Worm (Caenorhabditis elegans) whole organism, mixed stage, embryonic: ENCODE data around the gene lhpp-1.

Experiments
- M03D4.4 ChIP-seq: sonication (generic microtip); optimal IDR thresholded peaks from 2 replicates; lab custom pipeline; 2017; ENCODE audit warnings: mild to moderate bottlenecking, missing genetic modification characterization, missing compliant biosample characterization
- blmp-1 ChIP-seq: fragments of 150-350 bp; optimal IDR thresholded peaks from 2 replicates; lab custom pipeline; 2014; ENCODE audit warnings: missing biosample characterization, missing genetic modification characterization
- ceh-39 ChIP-seq: fragments of 150-350 bp; optimal IDR thresholded peaks from 2 replicates; lab custom pipeline; 2014; ENCODE audit warnings: missing biosample characterization, missing genetic modification characterization
- ceh-83 ChIP-seq: fragments of 200-800 bp; sonication (Bioruptor generic); optimal IDR thresholded peaks from 2 replicates; lab custom pipeline; 2018; ENCODE audit warnings: mild to moderate bottlenecking, missing genetic modification characterization, missing compliant biosample characterization
- ces-1 ChIP-seq: fragments of 150-350 bp; optimal IDR thresholded peaks from 2 replicates; lab custom pipeline; 2014; ENCODE audit warnings: missing biosample characterization, missing genetic modification reagents, missing genetic modification characterization
- cnd-1 ChIP-seq: fragments of 200-800 bp; sonication (Bioruptor generic); optimal IDR thresholded peaks from 2 replicates; lab custom pipeline; 2018; ENCODE audit warnings: mild to moderate bottlenecking, missing genetic modification characterization, missing compliant biosample characterization
- drap-1 ChIP-seq: fragments of 200-800 bp; sonication (Bioruptor generic); optimal IDR thresholded peaks from 3 replicates; lab custom pipeline; 2018; ENCODE audit warnings: mild to moderate bottlenecking, missing genetic modification characterization, missing compliant biosample characterization
- elt-3 ChIP-seq: fragments of 150-350 bp; optimal IDR thresholded peaks from 2 replicates; lab custom pipeline; 2014; ENCODE audit warnings: missing biosample characterization, missing genetic modification characterization
- flh-1 ChIP-seq: fragments of 200-800 bp; sonication (Bioruptor generic); optimal IDR thresholded peaks from 2 replicates; lab custom pipeline; 2018; ENCODE audit warnings: mild to moderate bottlenecking, missing genetic modification characterization, moderate library complexity, missing compliant biosample characterization
- ham-2 ChIP-seq: fragments of 200-800 bp; sonication (Bioruptor generic); optimal IDR thresholded peaks from 2 replicates; lab custom pipeline; 2018; ENCODE audit warnings: mild to moderate bottlenecking, missing genetic modification characterization, missing compliant biosample characterization
- hlh-1 ChIP-seq: fragments of 150-350 bp; optimal IDR thresholded peaks from 2 replicates; lab custom pipeline; 2014; ENCODE audit warnings: missing biosample characterization, missing genetic modification reagents, missing genetic modification characterization
- lin-13 ChIP-seq: fragments of 150-350 bp; optimal IDR thresholded peaks from 2 replicates; lab custom pipeline; 2014; ENCODE audit warnings: missing biosample characterization, missing genetic modification characterization
- lin-32 ChIP-seq: fragments of 200-800 bp; sonication (Bioruptor generic); optimal IDR thresholded peaks from 2 replicates; lab custom pipeline; 2018; ENCODE audit warnings: mild to moderate bottlenecking, missing genetic modification characterization, missing compliant biosample characterization
- lsy-2 ChIP-seq: fragments of 150-350 bp; optimal IDR thresholded peaks from 2 replicates; lab custom pipeline; 2014; ENCODE audit warnings: missing biosample characterization, missing genetic modification characterization
- mab-5 ChIP-seq: fragments of 150-350 bp; optimal IDR thresholded peaks from 2 replicates; lab custom pipeline; 2014; ENCODE audit warnings: missing biosample characterization, missing genetic modification characterization
- mep-1 ChIP-seq: fragments of 150-350 bp; optimal IDR thresholded peaks from 2 replicates; lab custom pipeline; 2017; ENCODE audit warnings: missing biosample characterization, missing genetic modification reagents, missing genetic modification characterization, inconsistent platforms
- mls-2 ChIP-seq: sonication (generic microtip); optimal IDR thresholded peaks from 2 replicates; lab custom pipeline; 2016; ENCODE audit warnings: mild to moderate bottlenecking, missing genetic modification characterization, moderate library complexity, missing compliant biosample characterization
- nhr-12 ChIP-seq: fragments of 150-350 bp; optimal IDR thresholded peaks from 2 replicates; lab custom pipeline; 2014; ENCODE audit warnings: missing biosample characterization, missing genetic modification characterization
- nhr-2 ChIP-seq: fragments of 150-350 bp; optimal IDR thresholded peaks from 2 replicates; lab custom pipeline; 2014; ENCODE audit warnings: missing biosample characterization, missing genetic modification characterization
- nhr-237 ChIP-seq: fragments of 150-350 bp; optimal IDR thresholded peaks from 2 replicates; lab custom pipeline; 2014; ENCODE audit warnings: missing biosample characterization, missing genetic modification characterization
- nhr-28 ChIP-seq: fragments of 150-350 bp; optimal IDR thresholded peaks from 2 replicates; lab custom pipeline; 2014; ENCODE audit warnings: missing biosample characterization, missing genetic modification characterization
- nhr-76 ChIP-seq: sonication (generic microtip); optimal IDR thresholded peaks from 2 replicates; lab custom pipeline; 2017; ENCODE audit warnings: missing biosample characterization, missing genetic modification characterization
- pha-4 ChIP-seq: fragments of 150-350 bp; optimal IDR thresholded peaks from 2 replicates; lab custom pipeline; 2018; ENCODE audit warnings: missing biosample characterization, missing genetic modification reagents, missing genetic modification characterization
- sem-2 ChIP-seq: fragments of 200-800 bp; sonication (Bioruptor generic); optimal IDR thresholded peaks from 2 replicates; lab custom pipeline; 2018; ENCODE audit warnings: mild to moderate bottlenecking, missing genetic modification characterization, missing compliant biosample characterization
- snpc-4 ChIP-seq: fragments of 150-350 bp; optimal IDR thresholded peaks from 2 replicates; lab custom pipeline; 2014; ENCODE audit warnings: missing biosample characterization, missing genetic modification characterization
- sptf-1 ChIP-seq: sonication (generic microtip); optimal IDR thresholded peaks from 2 replicates; lab custom pipeline; 2017; ENCODE audit warnings: mild to moderate bottlenecking, missing genetic modification characterization, moderate library complexity, missing compliant biosample characterization
- tbx-8 ChIP-seq: fragments of 200-800 bp; sonication (Bioruptor generic); optimal IDR thresholded peaks from 2 replicates; lab custom pipeline; 2018; ENCODE audit warnings: mild to moderate bottlenecking, missing genetic modification characterization, moderate library complexity, missing compliant biosample characterization
- unc-120 ChIP-seq: sonication (generic microtip); optimal IDR thresholded peaks from 2 replicates; lab custom pipeline; 2017; ENCODE audit warnings: missing genetic modification characterization, missing compliant biosample characterization; ENCODE audit not compliant: poor library complexity, severe bottlenecking
- unc-39 ChIP-seq: fragments of 150-350 bp; optimal IDR thresholded peaks from 2 replicates; lab custom pipeline; 2014; ENCODE audit warnings: missing biosample characterization, missing genetic modification characterization
- unc-62 ChIP-seq: fragments of 150-350 bp; optimal IDR thresholded peaks from 2 replicates; lab custom pipeline; 2014; ENCODE audit warnings: missing biosample characterization, missing genetic modification reagents, missing genetic modification characterization
- zip-8 ChIP-seq: fragments of 150-350 bp; optimal IDR thresholded peaks from 2 replicates; lab custom pipeline; 2014; ENCODE audit warnings: missing biosample characterization, missing genetic modification characterization
- ztf-11 ChIP-seq: fragments of 150-350 bp; optimal IDR thresholded peaks from 2 replicates; lab custom pipeline; 2014; ENCODE audit warnings: missing biosample characterization, missing genetic modification characterization

Gene lhpp-1

ce11 chrV:12106841-12107240, 4.8 kb downstream of the lhpp-1 start, which contains the start of gene nhr-136:
Gene nhr-136 (plus strand): TSS chrV:12107141.
- TF ChIP-seq lin-13 (tag; lab: Kevin White, UChicago) (no peak), ham-2 (peak; percentile 9), lsy-2 (tag; lab: Kevin White, UChicago) (no peak)

ce11 chrV:12103920-12104319, 7.7 kb downstream of the lhpp-1 start, which contains the start of gene nhr-153:
Gene nhr-153 (plus strand): TSS chrV:12104220.
- no peak for TF ChIP-seq drap-1 (GFP tag; lab: Kevin White, UChicago)
- TF ChIP-seq mep-1 (tag; lab: Kevin White, UChicago), result no peak
- TF ChIP-seq unc-39, result no peak
- TF ChIP-seq unc-120 (tag; lab: Kevin White, UChicago), result no peak
- no peak for TF ChIP-seq lsy-2 (tag; lab: Kevin White, UChicago)
- TF ChIP-seq snpc-4 (tag; lab: Kevin White, UChicago), result no peak
- no peak for TF ChIP-seq nhr-28
- no peak for TF ChIP-seq sem-2 (GFP tag; lab: Kevin White, UChicago)
- TF ChIP-seq blmp-1, result no peak
- no peak for TF ChIP-seq ceh-39 (tag; lab: Kevin White, UChicago)
- TF ChIP-seq nhr-12, result no peak
- TF ChIP-seq pha-4 (tag; lab: Kevin White, UChicago), result no peak
- no peak for TF ChIP-seq nhr-76 (tag; lab: Kevin White, UChicago)
- TF ChIP-seq mls-2 (tag; lab: Kevin White, UChicago), result no peak
- no peak for TF ChIP-seq hlh-1 (tag; lab: Kevin White, UChicago)
- TF ChIP-seq elt-3, result no peak
- TF ChIP-seq ham-2, result no peak

ce11 chrV:12100794-12101343, 10.7 kb downstream of the lhpp-1 start, which contains the start of gene nhr-154:
Gene nhr-154 (plus strand): TSS chrV:12101293.
- TF ChIP-seq tbx-8 (GFP tag; lab: Kevin White, UChicago) (no peak), nhr-237 (tag; lab: Kevin White, UChicago) (peak; percentile 27), flh-1 (GFP tag; lab: Kevin White, UChicago) (no peak), cnd-1 (tag; lab: Kevin White, UChicago) (no peak), ham-2 (no peak), mep-1 (tag; lab: Kevin White, UChicago) (no peak), unc-39 (no peak), elt-3 (no peak), drap-1 (GFP tag; lab: Kevin White, UChicago) (no peak)

- TF ChIP-seq sptf-1 (tag; lab: Kevin White, UChicago) (no peak), sem-2 (GFP tag; lab: Kevin White, UChicago) (no peak), pha-4 (tag; lab: Kevin White, UChicago) (no peak), ztf-11 (no peak), mep-1 (tag; lab: Kevin White, UChicago) (no peak), lsy-2 (tag; lab: Kevin White, UChicago) (no peak), ceh-83 (no peak), drap-1 (GFP tag; lab: Kevin White, UChicago) (no peak), zip-8 (tag; lab: Kevin White, UChicago) (no peak), mab-5 (tag; lab: Kevin White, UChicago) (no peak), M03D4.4 (tag; lab: Kevin White, UChicago) (no peak), lin-32 (GFP tag; lab: Kevin White, UChicago) (no peak), elt-3 (no peak), cnd-1 (tag; lab: Kevin White, UChicago) (no peak), unc-39 (no peak), nhr-2 (no peak), ceh-39 (tag; lab: Kevin White, UChicago) (no peak), unc-62 (GFP tag; lab: Kevin White, UChicago) (no peak)
Observed at ce11 chrV:12098123-12098522, 13.5 kb downstream of the lhpp-1 start, which contains the start of gene nhr-209. Gene nhr-209 (plus strand): TSS chrV:12098149.

ce11 chrV:12095865-12096264, 15.7 kb downstream of the lhpp-1 start, which contains the start of gene nhr-207:
Gene nhr-207 (plus strand): TSS chrV:12096146.
- TF ChIP-seq mab-5 (tag; lab: Kevin White, UChicago), result no peak
- no peak for TF ChIP-seq nhr-76 (tag; lab: Kevin White, UChicago)
- no peak for TF ChIP-seq nhr-237 (tag; lab: Kevin White, UChicago)
- TF ChIP-seq ces-1, result peak; percentile 28
- no peak for TF ChIP-seq nhr-12
- TF ChIP-seq, all 35 proteins: peak for 1
